Worm (Caenorhabditis elegans) whole organism, young adult: ENCODE measurements around the gene srb-13.

ENCODE experiments used
- B0019.2 ChIP-seq: fragments of 200-800 bp; sonication (Bioruptor generic); conservative IDR thresholded peaks from 2 replicates; pipeline ENCODE4 v1.3.6; 2022; ENCODE audit warnings: missing genetic modification reagents, missing genetic modification characterization, missing compliant biosample characterization
- B0336.3 ChIP-seq: fragments of 200-800 bp; sonication (Bioruptor generic); IDR thresholded peaks from 2 replicates; pipeline ENCODE4 v1.3.6; 2022; ENCODE audit warnings: missing genetic modification characterization, missing compliant biosample characterization
- C17E4.6 ChIP-seq: fragments of 200-800 bp; sonication (Bioruptor generic); IDR thresholded peaks from 2 replicates; pipeline ENCODE4 v1.3.6; 2022; ENCODE audit warnings: missing genetic modification reagents, missing genetic modification characterization, missing compliant biosample characterization
- F52B5.7 ChIP-seq: sonication (generic microtip); optimal IDR thresholded peaks from 2 replicates; lab custom pipeline; 2016; ENCODE audit warnings: mild to moderate bottlenecking, missing genetic modification characterization, missing compliant biosample characterization
- F57C9.4 ChIP-seq: sonication (generic microtip); optimal IDR thresholded peaks from 2 replicates; lab custom pipeline; 2017; ENCODE audit warnings: mild to moderate bottlenecking, missing genetic modification characterization, missing compliant biosample characterization
- Y56A3A.18 ChIP-seq: fragments of 200-800 bp; sonication (Bioruptor generic); IDR thresholded peaks from 2 replicates; pipeline ENCODE4 v1.3.6; 2022; ENCODE audit warnings: missing genetic modification reagents, missing genetic modification characterization, missing compliant biosample characterization
- Y67H2A.10 ChIP-seq: fragments of 200-800 bp; sonication (Bioruptor generic); conservative IDR thresholded peaks from 2 replicates; pipeline ENCODE4 v1.3.6; 2022; ENCODE audit warnings: missing genetic modification reagents, missing genetic modification characterization, missing compliant biosample characterization
- Y79H2A.3 ChIP-seq: fragments of 200-800 bp; sonication (Bioruptor generic); conservative IDR thresholded peaks from 2 replicates; pipeline ENCODE4 v1.3.6; 2022; ENCODE audit warnings: missing genetic modification reagents, missing genetic modification characterization, missing compliant biosample characterization
- Y95B8A.8 ChIP-seq: fragments of 200-800 bp; sonication (Bioruptor generic); IDR thresholded peaks from 2 replicates; pipeline ENCODE4 v1.3.6; 2022; ENCODE audit warnings: missing genetic modification reagents, missing genetic modification characterization, missing compliant biosample characterization
- aptf-3 ChIP-seq: fragments of 200-800 bp; sonication (Bioruptor generic); IDR thresholded peaks from 2 replicates; pipeline ENCODE4 v1.3.6; 2022; ENCODE audit warnings: missing genetic modification characterization, missing compliant biosample characterization
- athp-1 ChIP-seq: sonication (generic microtip); optimal IDR thresholded peaks from 2 replicates; lab custom pipeline; 2017; ENCODE audit warnings: mild to moderate bottlenecking, missing genetic modification characterization, missing compliant biosample characterization
- ceh-100 ChIP-seq: fragments of 200-800 bp; sonication (Bioruptor generic); IDR thresholded peaks from 2 replicates; pipeline ENCODE4 v1.3.6; 2022; ENCODE audit warnings: missing genetic modification reagents, missing genetic modification characterization, missing compliant biosample characterization
- ceh-91 ChIP-seq: fragments of 200-800 bp; sonication (Bioruptor generic); IDR thresholded peaks from 2 replicates; pipeline ENCODE4 v1.3.6; 2022; ENCODE audit warnings: missing genetic modification reagents, missing genetic modification characterization, missing compliant biosample characterization
- egl-44 ChIP-seq: fragments of 200-800 bp; sonication (Bioruptor generic); IDR thresholded peaks from 2 replicates; pipeline ENCODE4 v1.3.6; 2022; ENCODE audit warnings: missing genetic modification reagents, missing genetic modification characterization, missing compliant biosample characterization
- him-1 ChIP-seq: sonication (generic microtip); optimal IDR thresholded peaks from 2 replicates; lab custom pipeline; 2016; ENCODE audit warnings: missing genotype, missing genetic modification reagents, missing genetic modification characterization, missing compliant biosample characterization
- hlh-12 ChIP-seq: sonication (generic microtip); optimal IDR thresholded peaks from 2 replicates; lab custom pipeline; 2016; ENCODE audit warnings: missing genetic modification characterization, missing compliant biosample characterization
- hmg-1.2 ChIP-seq: fragments of 200-800 bp; sonication (Bioruptor generic); IDR thresholded peaks from 2 replicates; pipeline ENCODE4 v1.3.6; 2022; ENCODE audit warnings: missing genetic modification reagents, missing genetic modification characterization, missing compliant biosample characterization
- hrde-1 ChIP-seq: sonication (generic microtip); optimal IDR thresholded peaks from 2 replicates; lab custom pipeline; 2016; ENCODE audit warnings: missing genetic modification characterization, mild to moderate bottlenecking, missing compliant biosample characterization, moderate library complexity, missing genotype, missing genetic modification reagents, borderline replicate concordance
- let-526 ChIP-seq: fragments of 200-800 bp; sonication (Bioruptor generic); IDR thresholded peaks from 2 replicates; pipeline ENCODE4 v1.3.6; 2022; ENCODE audit warnings: missing genetic modification reagents, missing genetic modification characterization, missing compliant biosample characterization
- let-607 ChIP-seq, 2 experiments: fragments of 200-800 bp in 1 of 2; sonication (Bioruptor generic) in 1 of 2; sonication (generic microtip) in 1 of 2; optimal IDR thresholded peaks; 2 replicates each; lab custom pipeline; 2016 to 2018; ENCODE audit warnings: mild to moderate bottlenecking in 2 of 2, missing compliant biosample characterization in 2 of 2, missing genetic modification characterization in 2 of 2, moderate library complexity in 2 of 2, missing genotype in 1 of 2
- lin-35 ChIP-seq, 3 experiments: fragments of 150-350 bp in 2 of 3; sonication (generic microtip) in 1 of 3; optimal IDR thresholded peaks; 2 replicates each; lab custom pipeline; 2014 to 2018; ENCODE audit warnings: missing biosample characterization in 3 of 3, missing genetic modification characterization in 3 of 3, missing genetic modification reagents in 3 of 3
- lin-40 ChIP-seq: sonication (generic microtip); optimal IDR thresholded peaks from 2 replicates; lab custom pipeline; 2016; ENCODE audit warnings: missing genetic modification characterization, mild to moderate bottlenecking, missing compliant biosample characterization, missing genotype, missing genetic modification reagents
- lin-54 ChIP-seq: fragments of 200-800 bp; sonication (Bioruptor generic); optimal IDR thresholded peaks from 2 replicates; lab custom pipeline; 2018; ENCODE audit warnings: mild to moderate bottlenecking, missing genetic modification characterization, missing compliant biosample characterization
- lsl-1 ChIP-seq: fragments of 200-800 bp; sonication (Bioruptor generic); optimal IDR thresholded peaks from 2 replicates; lab custom pipeline; 2018; ENCODE audit warnings: mild to moderate bottlenecking, missing genetic modification characterization, moderate library complexity, missing compliant biosample characterization
- mcd-1 ChIP-seq: fragments of 200-800 bp; sonication (Bioruptor generic); IDR thresholded peaks from 2 replicates; pipeline ENCODE4 v1.3.6; 2022; ENCODE audit warnings: missing genetic modification reagents, missing genetic modification characterization, missing compliant biosample characterization
- nfya-2 ChIP-seq: fragments of 200-800 bp; sonication (Bioruptor generic); IDR thresholded peaks from 2 replicates; pipeline ENCODE4 v1.3.6; 2022; ENCODE audit warnings: missing genetic modification reagents, missing genetic modification characterization, missing compliant biosample characterization
- nfyb-1 ChIP-seq: fragments of 200-800 bp; sonication (Bioruptor generic); IDR thresholded peaks from 2 replicates; pipeline ENCODE4 v1.3.6; 2022; ENCODE audit warnings: missing genetic modification reagents, missing genetic modification characterization, missing compliant biosample characterization
- nhr-80 ChIP-seq: sonication (generic microtip); optimal IDR thresholded peaks from 2 replicates; lab custom pipeline; 2016; ENCODE audit warnings: missing genetic modification characterization, missing compliant biosample characterization
- pbrm-1 ChIP-seq: fragments of 200-800 bp; sonication (Bioruptor generic); IDR thresholded peaks from 2 replicates; pipeline ENCODE4 v1.3.6; 2022; ENCODE audit warnings: missing genetic modification reagents, missing genetic modification characterization, missing compliant biosample characterization
- pha-4 ChIP-seq: fragments of 150-350 bp; sonication (generic microtip); optimal IDR thresholded peaks from 2 replicates; lab custom pipeline; 2014; ENCODE audit warnings: missing biosample characterization, missing genetic modification reagents, missing genetic modification characterization
- tlf-1 ChIP-seq: fragments of 200-800 bp; sonication (Bioruptor generic); optimal IDR thresholded peaks from 2 replicates; lab custom pipeline; 2018; ENCODE audit warnings: mild to moderate bottlenecking, missing genetic modification characterization, missing compliant biosample characterization
- unc-62 ChIP-seq: fragments of 150-350 bp; optimal IDR thresholded peaks from 2 replicates; lab custom pipeline; 2014; ENCODE audit warnings: missing biosample characterization, missing genetic modification reagents, missing genetic modification characterization
- zfh-2 ChIP-seq: fragments of 200-800 bp; sonication (Bioruptor generic); conservative IDR thresholded peaks from 2 replicates; pipeline ENCODE4 v1.3.6; 2022; ENCODE audit warnings: missing genetic modification reagents, missing genetic modification characterization, missing compliant biosample characterization
- ztf-22 ChIP-seq: fragments of 200-800 bp; sonication (Bioruptor generic); optimal IDR thresholded peaks from 2 replicates; lab custom pipeline; 2018; ENCODE audit warnings: mild to moderate bottlenecking, missing genetic modification characterization, moderate library complexity, missing compliant biosample characterization
- ztf-25 ChIP-seq: fragments of 200-800 bp; sonication (Bioruptor generic); IDR thresholded peaks from 2 replicates; pipeline ENCODE4 v1.3.6; 2022; ENCODE audit warnings: missing genetic modification reagents, missing genetic modification characterization, missing compliant biosample characterization
- ztf-6 ChIP-seq: fragments of 200-800 bp; sonication (Bioruptor generic); IDR thresholded peaks from 2 replicates; pipeline ENCODE4 v1.3.6; 2022; ENCODE audit warnings: missing genetic modification reagents, missing genetic modification characterization, missing compliant biosample characterization

The srb-13 gene

DNA sequence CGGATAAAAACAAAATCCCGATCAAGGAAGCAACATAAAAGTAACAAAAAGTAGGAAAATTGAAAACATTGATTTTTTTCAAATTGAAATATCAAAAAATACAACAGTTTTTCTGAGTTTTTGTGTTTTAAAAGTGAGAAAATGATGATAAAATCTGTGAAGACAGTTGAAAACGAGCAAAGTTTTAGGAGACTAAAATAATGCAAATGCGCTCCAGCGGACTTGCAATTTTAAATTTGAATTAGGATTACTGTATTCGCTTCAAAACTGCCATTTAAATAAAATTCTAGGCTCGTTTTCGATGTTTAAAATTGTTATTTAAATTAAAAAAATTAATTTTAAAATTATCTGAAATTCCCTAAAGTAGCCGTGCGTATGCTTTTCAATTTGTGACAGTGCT is 30.5 kb upstream of the srb-13 start (continued):
- TF ChIP-seq Y67H2A.10 (GFP tag; lab: Robert Waterston, UW) (no peak), let-607 (tag; optimal IDR thresholded peaks at IDR 0.05; lab: Kevin White, UChicago) (no peak), hmg-1.2 (no peak), zfh-2 (GFP tag; lab: Robert Waterston, UW) (no peak), nfyb-1 (GFP tag; lab: Robert Waterston, UW) (no peak), lsl-1 (GFP tag; lab: Kevin White, UChicago) (peak; percentile 80), nhr-80 (no peak), nfya-2 (GFP tag; lab: Robert Waterston, UW) (no peak), mcd-1 (GFP tag; lab: Robert Waterston, UW) (peak; percentile 57; the same call in 1 of the 2 replicates), ceh-100 (no peak), let-526 (GFP tag; lab: Robert Waterston, UW) (no peak), hrde-1 (tag; lab: Kevin White, UChicago) (no peak), Y95B8A.8 (no peak)

DNA sequence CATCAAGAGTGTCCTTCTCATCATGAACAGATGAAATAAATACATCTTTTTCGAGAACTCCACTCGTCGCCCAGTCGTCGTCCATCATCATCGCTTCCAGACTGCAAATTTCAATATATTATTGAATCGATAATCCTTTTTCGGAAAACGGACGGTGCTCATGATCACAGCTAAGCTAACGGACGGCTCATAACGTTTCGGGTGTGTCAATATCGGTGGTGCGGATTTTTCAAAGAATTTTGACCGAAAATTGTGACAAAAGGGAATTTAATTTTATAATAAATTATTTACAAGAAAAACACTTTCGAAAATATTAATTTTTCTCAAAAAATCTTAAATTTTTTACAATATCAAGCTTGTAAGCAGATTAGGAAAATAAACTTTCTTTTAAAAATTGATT is 30.0 kb upstream of the srb-13 start, which contains the start of gene crh-2:
Gene crh-2, minus strand, starts transcription at position 101 of the 400 bp plus-strand sequence.
- TF ChIP-seq C17E4.6 (GFP tag; lab: Robert Waterston, UW) (no peak), Y79H2A.3 (GFP tag; lab: Robert Waterston, UW) (no peak), Y56A3A.18 (GFP tag; lab: Robert Waterston, UW) (no peak), lin-40 (tag; lab: Kevin White, UChicago) (no peak), athp-1 (tag; lab: Kevin White, UChicago) (no peak), Y67H2A.10 (GFP tag; lab: Robert Waterston, UW) (no peak), tlf-1 (no peak), him-1 (tag; lab: Kevin White, UChicago) (no peak), lin-35 (GFP tag; optimal IDR thresholded peaks at IDR 0.05; lab: Kevin White, UChicago) (no peak), ztf-25 (GFP tag; lab: Robert Waterston, UW) (no peak)

- TF ChIP-seq F57C9.4, result no peak
- no peak for TF ChIP-seq hlh-12 (tag; lab: Kevin White, UChicago)
- no peak for TF ChIP-seq aptf-3 (GFP tag; lab: Robert Waterston, UW)
- TF ChIP-seq pha-4 (tag; lab: Kevin White, UChicago), result no peak
- peak; percentile 40 for TF ChIP-seq nhr-80
- TF ChIP-seq lin-54 (GFP tag; lab: Kevin White, UChicago), result no peak
- no peak for TF ChIP-seq egl-44 (GFP tag; lab: Robert Waterston, UW)
- TF ChIP-seq, all 124 proteins: peak for 1
These were observed 29.4 kb upstream of the srb-13 start for ce11 chrII:5186870-5187269.

DNA sequence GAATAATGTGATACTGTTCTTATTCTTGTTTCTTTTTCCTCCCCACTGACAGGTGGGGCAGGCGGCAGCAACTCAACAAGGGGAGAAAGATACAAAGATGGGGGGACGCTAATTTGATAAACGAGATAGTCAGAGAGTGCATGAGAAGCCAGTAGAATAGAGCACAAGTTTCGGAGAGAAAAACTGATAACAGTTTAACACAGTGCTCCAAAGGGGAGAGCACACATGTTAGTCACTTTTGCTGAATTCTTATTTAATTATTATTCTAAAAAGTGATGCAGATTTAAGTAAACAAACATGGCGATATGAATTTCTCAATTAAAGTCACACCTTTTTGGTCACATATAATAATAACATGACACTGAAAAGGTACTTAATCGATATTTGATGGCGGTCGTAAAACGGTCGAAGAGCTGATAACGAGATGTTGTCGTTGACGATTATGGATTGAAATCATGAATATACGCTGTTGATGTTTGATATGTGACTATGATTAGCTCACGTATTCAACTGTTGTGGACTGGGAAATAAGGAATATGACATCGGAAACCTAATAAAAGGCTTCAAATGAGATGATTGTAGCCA is 28.6 kb upstream of the srb-13 start:
- no peak for TF ChIP-seq ceh-91 (GFP tag; lab: Robert Waterston, UW)
- TF ChIP-seq unc-62 (GFP tag; lab: Kevin White, UChicago), result peak; percentile 30
- TF ChIP-seq F52B5.7, result no peak
- TF ChIP-seq B0336.3 (GFP tag; lab: Robert Waterston, UW), result peak; percentile 30; the same call in 1 of the 2 replicates
- no peak for TF ChIP-seq B0019.2
- no peak for TF ChIP-seq pbrm-1
- peak; percentile 90 for TF ChIP-seq nhr-80
- TF ChIP-seq ztf-6, result no peak
- peak; percentile 44 for TF ChIP-seq ztf-22 (GFP tag; lab: Kevin White, UChicago)
- 0 out of 2 replicates have a peak, but pooled peaks have one; percentile 5 for TF ChIP-seq mcd-1 (GFP tag; lab: Robert Waterston, UW)
